Worm (Caenorhabditis elegans) whole organism, L1 larva: ENCODE results near the gene R07H5.16.
A peak's percentile ranks its signal among the peaks of the same experiment; 100 is the strongest.
"Not testable (repeated sequence)": the region's sequence is repeated elsewhere in the genome, so short reads cannot be mapped to it uniquely, and the experiment has no call there.

Experiments
- F16B12.6 ChIP-seq: fragments of 150-350 bp; optimal IDR thresholded peaks from 2 replicates; lab custom pipeline; 2014; ENCODE audit warnings: missing biosample characterization, missing genetic modification characterization
- aha-1 ChIP-seq: fragments of 150-350 bp; optimal IDR thresholded peaks from 2 replicates; lab custom pipeline; 2014; ENCODE audit warnings: missing biosample characterization, missing genetic modification characterization
- blmp-1 ChIP-seq: fragments of 150-350 bp; optimal IDR thresholded peaks from 2 replicates; lab custom pipeline; 2014; ENCODE audit warnings: missing biosample characterization, missing genetic modification characterization
- ceh-8 ChIP-seq: fragments of 200-800 bp; sonication (Bioruptor generic); optimal IDR thresholded peaks from 2 replicates; lab custom pipeline; 2018; ENCODE audit warnings: mild to moderate bottlenecking, missing genetic modification characterization, moderate library complexity, missing compliant biosample characterization
- ceh-88 ChIP-seq: fragments of 200-800 bp; sonication (Bioruptor generic); IDR thresholded peaks from 2 replicates; pipeline ENCODE4 v1.3.6; 2022; ENCODE audit warnings: missing genetic modification characterization, missing compliant biosample characterization
- ceh-90 ChIP-seq: sonication (generic microtip); optimal IDR thresholded peaks from 2 replicates; lab custom pipeline; 2016; ENCODE audit warnings: missing genetic modification characterization, missing compliant biosample characterization
- dsc-1 ChIP-seq: sonication (generic microtip); optimal IDR thresholded peaks from 2 replicates; lab custom pipeline; 2016; ENCODE audit warnings: mild to moderate bottlenecking, missing genetic modification characterization, missing compliant biosample characterization
- efl-1 ChIP-seq, 4 experiments: fragments of 150-350 bp; optimal IDR thresholded peaks in 3 of 4; peaks in 1 of 4; 1 replicate in 1 of 4; 2 replicates in 3 of 4; lab custom pipeline; 2014; ENCODE audit warnings: missing biosample characterization in 2 of 4, missing genetic modification characterization in 2 of 4, missing genetic modification reagents in 2 of 4
- efl-3 ChIP-seq: fragments of 200-800 bp; sonication (Bioruptor generic); optimal IDR thresholded peaks from 2 replicates; lab custom pipeline; 2018; ENCODE audit warnings: mild to moderate bottlenecking, missing genetic modification characterization, missing compliant biosample characterization
- elt-2 ChIP-seq: sonication (generic microtip); optimal IDR thresholded peaks from 2 replicates; lab custom pipeline; 2016; ENCODE audit warnings: missing genetic modification characterization, mild to moderate bottlenecking, inconsistent platforms, missing compliant biosample characterization, missing genetic modification reagents
- elt-3 ChIP-seq, 6 experiments: fragments of 150-350 bp in 1 of 6; sonication (generic microtip); optimal IDR thresholded peaks; 2 replicates each; lab custom pipeline; 2017 to 2018; ENCODE audit warnings: missing biosample characterization in 6 of 6, missing genetic modification characterization in 6 of 6, inconsistent platforms in 1 of 6
- hlh-17 ChIP-seq: fragments of 200-800 bp; sonication (Bioruptor generic); optimal IDR thresholded peaks from 2 replicates; lab custom pipeline; 2018; ENCODE audit warnings: missing genetic modification characterization, mild to moderate bottlenecking, missing compliant biosample characterization, moderate library complexity, borderline replicate concordance
- irx-1 ChIP-seq: sonication (generic microtip); optimal IDR thresholded peaks from 2 replicates; lab custom pipeline; 2016; ENCODE audit warnings: missing genetic modification characterization, missing compliant biosample characterization
- isw-1 ChIP-seq: fragments of 200-800 bp; sonication (Bioruptor generic); IDR thresholded peaks from 2 replicates; pipeline ENCODE4 v1.3.6; 2022; ENCODE audit warnings: missing genetic modification characterization, missing compliant biosample characterization
- jun-1 ChIP-seq: fragments of 150-350 bp; optimal IDR thresholded peaks from 2 replicates; lab custom pipeline; 2014; ENCODE audit warnings: missing biosample characterization, missing genetic modification reagents, missing genetic modification characterization
- lin-14 ChIP-seq: fragments of 200-800 bp; sonication (Bioruptor generic); optimal IDR thresholded peaks from 2 replicates; lab custom pipeline; 2018; ENCODE audit warnings: mild to moderate bottlenecking, missing genetic modification characterization, moderate library complexity, missing compliant biosample characterization
- lin-39 ChIP-seq: fragments of 150-350 bp; optimal IDR thresholded peaks from 2 replicates; lab custom pipeline; 2014; ENCODE audit warnings: missing biosample characterization, missing genetic modification reagents, missing genetic modification characterization
- mab-9 ChIP-seq: fragments of 200-800 bp; sonication (Bioruptor generic); IDR thresholded peaks from 2 replicates; pipeline ENCODE4 v1.3.6; 2022; ENCODE audit warnings: missing genetic modification reagents, missing genetic modification characterization, missing compliant biosample characterization
- mdl-1 ChIP-seq, 2 experiments: fragments of 150-350 bp; optimal IDR thresholded peaks; 2 replicates each; lab custom pipeline; 2014 to 2017; ENCODE audit warnings: missing biosample characterization in 2 of 2, missing genetic modification characterization in 2 of 2, inconsistent platforms in 1 of 2
- mep-1 ChIP-seq: fragments of 150-350 bp; optimal IDR thresholded peaks from 2 replicates; lab custom pipeline; 2014; ENCODE audit warnings: missing biosample characterization, missing genetic modification characterization
- nhr-11 ChIP-seq: fragments of 150-350 bp; optimal IDR thresholded peaks from 2 replicates; lab custom pipeline; 2014; ENCODE audit warnings: missing biosample characterization, missing genetic modification characterization
- nhr-12 ChIP-seq: sonication (generic microtip); optimal IDR thresholded peaks from 2 replicates; lab custom pipeline; 2017; ENCODE audit warnings: missing biosample characterization, missing genetic modification characterization
- nhr-71 ChIP-seq: sonication (generic microtip); optimal IDR thresholded peaks from 2 replicates; lab custom pipeline; 2016; ENCODE audit warnings: mild to moderate bottlenecking, missing genetic modification characterization, moderate library complexity, missing compliant biosample characterization
- nhr-84 ChIP-seq: sonication (generic microtip); optimal IDR thresholded peaks from 2 replicates; lab custom pipeline; 2017; ENCODE audit warnings: missing biosample characterization, missing genetic modification characterization
- pax-3 ChIP-seq: fragments of 200-800 bp; sonication (Bioruptor generic); optimal IDR thresholded peaks from 2 replicates; lab custom pipeline; 2018; ENCODE audit warnings: mild to moderate bottlenecking, missing genetic modification characterization, moderate library complexity, missing compliant biosample characterization
- pqm-1 ChIP-seq: sonication (generic microtip); optimal IDR thresholded peaks from 3 replicates; lab custom pipeline; 2017; ENCODE audit warnings: missing biosample characterization, missing genetic modification characterization
- skn-1 ChIP-seq: fragments of 150-350 bp; optimal IDR thresholded peaks from 2 replicates; lab custom pipeline; 2014; ENCODE audit warnings: missing biosample characterization, missing genetic modification characterization
- snpc-4 ChIP-seq: fragments of 150-350 bp; optimal IDR thresholded peaks from 2 replicates; lab custom pipeline; 2014; ENCODE audit warnings: missing biosample characterization, missing genetic modification characterization
- snu-23 ChIP-seq: sonication (generic microtip); optimal IDR thresholded peaks from 2 replicates; lab custom pipeline; 2016; ENCODE audit warnings: missing genetic modification characterization, missing compliant biosample characterization
- sox-4 ChIP-seq: sonication (generic microtip); optimal IDR thresholded peaks from 2 replicates; lab custom pipeline; 2016; ENCODE audit warnings: missing genetic modification characterization, missing compliant biosample characterization
- sup-37 ChIP-seq: fragments of 200-800 bp; sonication (Bioruptor generic); optimal IDR thresholded peaks from 2 replicates; lab custom pipeline; 2018; ENCODE audit warnings: mild to moderate bottlenecking, missing genetic modification characterization, missing compliant biosample characterization
- swsn-7 ChIP-seq: sonication (generic microtip); optimal IDR thresholded peaks from 2 replicates; lab custom pipeline; 2016; ENCODE audit warnings: missing genetic modification characterization, missing compliant biosample characterization
- unc-30 ChIP-seq: sonication (generic microtip); optimal IDR thresholded peaks from 2 replicates; lab custom pipeline; 2017; ENCODE audit warnings: missing biosample characterization, missing genetic modification characterization
- unc-62 ChIP-seq: fragments of 150-350 bp; optimal IDR thresholded peaks from 2 replicates; lab custom pipeline; 2014; ENCODE audit warnings: missing biosample characterization, missing genetic modification reagents, missing genetic modification characterization
- unc-86 ChIP-seq: sonication (generic microtip); optimal IDR thresholded peaks from 2 replicates; lab custom pipeline; 2016; ENCODE audit warnings: missing genetic modification characterization, missing compliant biosample characterization
- vab-15 ChIP-seq: sonication (generic microtip); optimal IDR thresholded peaks from 2 replicates; lab custom pipeline; 2017; ENCODE audit warnings: missing genotype, mild to moderate bottlenecking, missing genetic modification characterization, missing compliant biosample characterization
- zag-1 ChIP-seq: fragments of 150-350 bp; optimal IDR thresholded peaks from 2 replicates; lab custom pipeline; 2014; ENCODE audit warnings: missing biosample characterization, missing genetic modification characterization
- zip-4 ChIP-seq: fragments of 200-800 bp; sonication (Bioruptor generic); optimal IDR thresholded peaks from 2 replicates; lab custom pipeline; 2018; ENCODE audit warnings: mild to moderate bottlenecking, missing genetic modification characterization, moderate library complexity, missing compliant biosample characterization
- ztf-4 ChIP-seq: fragments of 150-350 bp; optimal IDR thresholded peaks from 2 replicates; lab custom pipeline; 2014; ENCODE audit warnings: missing biosample characterization, missing genetic modification characterization

The R07H5.16 gene

DNA sequence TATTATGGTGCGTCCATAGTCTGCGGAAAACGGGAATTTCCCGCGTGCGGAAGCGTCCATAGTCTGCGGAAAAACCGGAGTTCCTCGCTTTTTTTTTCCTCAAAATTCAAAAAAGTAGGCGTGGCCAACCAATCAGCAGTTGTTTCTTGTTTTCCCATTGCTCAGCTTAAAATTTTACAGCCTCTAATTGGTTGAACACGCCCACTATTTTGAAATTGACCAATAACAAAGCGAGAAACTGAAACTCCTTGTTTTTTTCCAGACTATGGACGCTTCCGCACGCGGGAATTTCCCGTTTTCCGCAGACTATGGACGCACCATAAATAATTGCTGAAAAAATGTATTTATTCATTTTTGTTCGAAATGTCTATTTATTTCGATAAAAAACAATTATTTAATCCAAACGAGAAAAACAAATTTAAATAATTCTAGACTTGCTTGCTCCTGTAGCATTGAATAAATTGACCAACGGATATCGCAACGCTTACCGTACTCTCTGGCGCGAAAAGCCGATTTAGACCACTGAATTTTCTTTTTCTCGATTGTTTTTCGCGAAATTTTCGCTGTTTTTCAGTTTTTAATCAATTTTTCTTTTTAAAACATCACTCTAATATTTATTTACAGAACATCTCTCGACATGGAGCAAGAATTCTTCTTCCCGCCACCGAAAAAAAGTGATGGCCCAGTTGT, 44.6 kb upstream of the R07H5.16 start, which contains the start of gene C08F8.3:
Gene C08F8.3 (plus strand): TSS at position 620 of the 690 bp plus-strand sequence.
- TF ChIP-seq skn-1; isw-1; efl-3 (GFP tag; lab: Kevin White, UChicago): not testable (repeated sequence)
- TF ChIP-seq, all 84 proteins: peak for 0; not testable (repeated sequence) for 84

- TF ChIP-seq jun-1 (tag; lab: Kevin White, UChicago) (no peak), hlh-17 (GFP tag; lab: Kevin White, UChicago) (no peak)
Observed at ce11 chrIV:11156526-11156925, 42.6 kb upstream of the R07H5.16 start.

DNA sequence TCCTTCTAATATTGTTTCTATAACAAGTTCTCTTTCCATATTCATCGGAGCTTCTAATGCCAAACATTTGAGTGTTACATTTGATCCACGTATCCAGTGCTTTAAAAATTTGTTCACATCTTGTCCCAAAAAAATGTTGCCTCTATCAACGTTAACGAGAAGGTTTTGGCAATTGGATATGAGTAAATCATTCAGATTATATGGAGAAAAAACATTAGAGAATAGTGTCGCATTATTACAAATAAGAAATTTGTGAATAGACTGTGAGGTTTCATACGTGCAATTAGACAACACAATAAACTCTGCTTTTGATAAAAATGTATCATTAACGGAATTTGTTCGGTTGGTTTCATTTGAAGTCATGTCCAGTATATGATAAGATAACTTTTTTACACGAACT, 39.2 kb upstream of the R07H5.16 start, which contains the start of gene mboa-4:
Gene mboa-4 (minus strand): TSS at position 101 of the 400 bp plus-strand sequence.
- no peak for TF ChIP-seq ceh-90 (tag; lab: Kevin White, UChicago)
- no peak for TF ChIP-seq lin-39 (tag; lab: Kevin White, UChicago)
- no peak for TF ChIP-seq F16B12.6 (tag; lab: Kevin White, UChicago)
- no peak for TF ChIP-seq elt-2
- no peak for TF ChIP-seq nhr-71 (tag; lab: Kevin White, UChicago)
- no peak for TF ChIP-seq unc-30 (tag; lab: Kevin White, UChicago)
- no peak for TF ChIP-seq dsc-1 (tag; lab: Kevin White, UChicago)
- no peak for TF ChIP-seq elt-3 (tag; optimal IDR thresholded peaks at IDR 0.05; lab: Kevin White, UChicago)
- no peak for TF ChIP-seq zag-1 (tag; lab: Kevin White, UChicago)

DNA sequence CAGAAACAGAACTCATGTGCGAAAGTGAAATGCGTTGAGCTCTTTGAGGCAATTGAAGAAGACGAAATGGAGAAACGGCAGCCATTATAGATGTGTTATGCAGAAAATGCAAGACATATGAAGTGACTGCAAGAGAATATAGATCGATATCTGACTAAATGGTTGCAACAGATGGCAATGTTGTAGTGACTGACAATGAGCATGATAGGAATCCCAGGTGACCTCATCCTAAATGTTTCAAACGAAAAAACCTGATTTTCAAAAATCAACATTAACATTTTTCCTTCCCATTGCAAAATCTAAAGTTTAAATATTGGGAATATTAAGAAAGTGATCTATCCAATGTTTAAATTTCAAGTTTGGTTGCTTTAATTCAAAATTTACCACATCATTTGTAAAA, 38.4 kb upstream of the R07H5.16 start, which contains the start of gene C08F8.15:
Gene C08F8.15 (minus strand): TSS at position 101 of the 400 bp plus-strand sequence.
- TF ChIP-seq efl-1 (optimal IDR thresholded peaks at IDR 0.05; lab: Kevin White, UChicago) (no peak), efl-1 (GFP tag; optimal IDR thresholded peaks at IDR 0.05 in 1 of 2; lab: Kevin White, UChicago) (peak in 1 of 2 experiments; percentile 67), sox-4 (no peak)

DNA sequence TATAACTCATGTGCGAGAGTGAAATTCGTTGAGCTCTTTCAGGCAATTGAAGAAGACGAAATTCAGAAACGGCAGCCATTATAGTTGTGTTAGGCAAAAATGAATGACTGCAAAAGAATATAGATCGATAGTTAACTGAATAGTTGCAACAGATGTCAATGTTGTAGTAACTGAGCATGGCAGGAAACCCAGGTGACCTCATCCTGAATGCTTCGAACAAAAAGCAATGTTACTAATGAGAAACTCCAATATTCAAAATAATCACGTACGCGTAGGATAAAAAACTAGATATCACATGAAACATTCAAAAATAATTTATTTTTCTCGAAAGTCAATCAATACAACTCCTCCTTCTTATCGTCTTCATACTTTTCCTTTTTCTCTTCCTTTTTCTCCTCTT, 36.7 kb upstream of the R07H5.16 start, which contains the start of gene fbxb-9:
Gene fbxb-9 (minus strand): TSS at position 101 of the 400 bp plus-strand sequence.
- no peak for TF ChIP-seq swsn-7 (tag; lab: Kevin White, UChicago)
- TF ChIP-seq zip-4 (GFP tag; lab: Kevin White, UChicago), result no peak
- TF ChIP-seq sox-4, result no peak
- no peak for TF ChIP-seq irx-1 (tag; lab: Kevin White, UChicago)
- no peak for TF ChIP-seq mdl-1 (tag; optimal IDR thresholded peaks at IDR 0.05; lab: Kevin White, UChicago)
- no peak for TF ChIP-seq nhr-12 (tag; lab: Kevin White, UChicago)

DNA sequence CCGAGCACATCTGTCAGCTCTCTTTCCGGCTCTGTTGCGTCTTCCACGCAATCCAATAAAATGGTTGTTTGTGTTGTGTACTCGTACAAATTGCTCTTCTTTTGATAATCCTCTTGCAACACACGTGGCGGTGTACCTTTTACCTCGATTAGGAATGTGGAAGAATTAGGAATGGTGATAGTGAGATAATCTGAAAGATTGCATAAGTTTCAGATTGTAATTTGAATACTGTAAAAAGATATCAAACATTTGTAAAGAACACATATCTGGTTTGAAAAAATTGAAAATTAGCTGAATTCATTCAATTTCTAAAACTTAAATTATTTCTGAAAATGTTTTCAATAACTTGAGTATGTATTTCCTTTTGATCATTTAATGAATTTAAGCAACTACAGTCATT, 34.3 kb upstream of the R07H5.16 start, which contains the start of gene C08F8.6:
Gene C08F8.6 (minus strand): TSS at position 101 of the 400 bp plus-strand sequence.
- no peak for TF ChIP-seq nhr-12 (tag; lab: Kevin White, UChicago)
- no peak for TF ChIP-seq pax-3 (tag; lab: Kevin White, UChicago)
- TF ChIP-seq swsn-7 (tag; lab: Kevin White, UChicago), result no peak
- no peak for TF ChIP-seq snu-23 (GFP tag; lab: Kevin White, UChicago)
- TF ChIP-seq aha-1, result no peak
- no peak for TF ChIP-seq sup-37 (GFP tag; lab: Kevin White, UChicago)
- no peak for TF ChIP-seq isw-1
- no peak for TF ChIP-seq skn-1
- TF ChIP-seq unc-86 (tag; lab: Kevin White, UChicago), result no peak

DNA sequence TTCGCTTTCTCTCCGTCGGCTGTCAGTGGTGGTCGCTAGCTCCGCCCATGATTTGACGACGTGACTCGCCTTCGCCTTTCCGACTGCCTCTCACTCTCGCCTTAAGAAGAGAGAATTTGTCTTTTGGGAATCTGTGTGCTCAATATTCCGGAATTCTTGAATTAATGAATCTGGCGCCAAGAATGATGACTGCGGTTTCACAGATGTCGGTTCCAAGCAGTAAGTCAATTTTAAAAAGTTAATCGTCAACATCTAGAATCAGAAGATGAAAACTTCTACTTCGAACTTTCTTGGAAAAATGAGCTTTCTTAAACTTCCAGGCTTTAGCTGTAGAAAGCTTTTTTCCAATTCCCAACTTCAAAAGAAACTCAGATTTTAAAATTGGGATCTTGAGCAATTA, 29.5 kb upstream of the R07H5.16 start, which contains the start of gene nhr-67:
Gene nhr-67 (plus strand): TSS at position 97 of the 400 bp plus-strand sequence.
- TF ChIP-seq pqm-1, result no peak
- TF ChIP-seq vab-15 (tag; lab: Kevin White, UChicago), result no peak
- no peak for TF ChIP-seq snpc-4 (tag; lab: Kevin White, UChicago)
- no peak for TF ChIP-seq ceh-90 (tag; lab: Kevin White, UChicago)
- TF ChIP-seq ztf-4 (tag; lab: Kevin White, UChicago), result no peak
- TF ChIP-seq nhr-11, result no peak
- no peak for TF ChIP-seq aha-1
- TF ChIP-seq blmp-1 (tag; lab: Kevin White, UChicago), result no peak
- TF ChIP-seq mep-1 (tag; lab: Kevin White, UChicago), result no peak
- TF ChIP-seq mdl-1 (tag; optimal IDR thresholded peaks at IDR 0.05; lab: Kevin White, UChicago), result no peak
- no peak for TF ChIP-seq nhr-84
- no peak for TF ChIP-seq ceh-88 (GFP tag; lab: Robert Waterston, UW)
- no peak for TF ChIP-seq mab-9 (GFP tag; lab: Robert Waterston, UW)
- TF ChIP-seq unc-62, result no peak
- TF ChIP-seq ceh-8, result no peak
- no peak for TF ChIP-seq lin-14
